Worm (Caenorhabditis elegans): ENCODE results near the gene fbxa-165.

Gene fbxa-165

ce11 chrII:1597101-1598088 lies 18.9 kb downstream of the fbxa-165 start, which contains the start of gene bath-46:
TSS of gene bath-46 (plus strand) at chrII:1597906.
- no peak for TF ChIP-seq nhr-19 (GFP tag; conservative IDR thresholded peaks at IDR 0.05)
- TF ChIP-seq fkh-10 (GFP tag; optimal IDR thresholded peaks at IDR 0.05), result no peak
- TF ChIP-seq elt-2 (tag; optimal IDR thresholded peaks at IDR 0.05), result peak; percentile 67
- TF ChIP-seq efl-3 (GFP tag; optimal IDR thresholded peaks at IDR 0.05), result no peak
- TF ChIP-seq lir-3 (tag; optimal IDR thresholded peaks at IDR 0.05; ENCODE audit: poor library complexity), result no peak

- TF ChIP-seq lin-13 (GFP tag; optimal IDR thresholded peaks at IDR 0.05) (no peak), nhr-28 (tag; optimal IDR thresholded peaks at IDR 0.05) (no peak), rnt-1 (tag; optimal IDR thresholded peaks at IDR 0.05) (no peak), hlh-17 (GFP tag; optimal IDR thresholded peaks at IDR 0.05; ENCODE audit: borderline replicate concordance) (no peak), fos-1 (tag; optimal IDR thresholded peaks at IDR 0.05) (no peak), mep-1 (tag; optimal IDR thresholded peaks at IDR 0.05) (no peak), pqm-1 (tag; optimal IDR thresholded peaks at IDR 0.05) (no peak), alr-1 (tag; optimal IDR thresholded peaks at IDR 0.05; ENCODE audit: borderline replicate concordance) (no peak), mef-2 (tag; optimal IDR thresholded peaks at IDR 0.05) (no peak), nhr-237 (tag; optimal IDR thresholded peaks at IDR 0.05) (no peak), vab-15 (tag; optimal IDR thresholded peaks at IDR 0.05) (no peak), nhr-71 (tag; optimal IDR thresholded peaks at IDR 0.05) (no peak), nhr-76 (tag; optimal IDR thresholded peaks at IDR 0.05) (no peak), grh-1 (GFP tag; IDR thresholded peaks at IDR 0.05) (no peak), unc-62 (GFP tag; optimal IDR thresholded peaks at IDR 0.05) (no peak), lin-39 (tag; optimal IDR thresholded peaks at IDR 0.05) (no peak)
Observed at ce11 chrII:1595137-1595536, 21.1 kb downstream of the fbxa-165 start, which contains the start of gene clec-20. TSS of gene clec-20 (minus strand) at chrII:1595237.

- TF ChIP-seq aha-1 (tag; optimal IDR thresholded peaks at IDR 0.05) (no peak), fkh-4 (tag; optimal IDR thresholded peaks at IDR 0.05; ENCODE audit: borderline replicate concordance) (no peak), tbx-2 (tag; optimal IDR thresholded peaks at IDR 0.05) (no peak), unc-98 (GFP tag; IDR thresholded peaks at IDR 0.05) (no peak)
Observed at ce11 chrII:1589845-1590244, 26.4 kb downstream of the fbxa-165 start, which contains the start of gene T07H3.7. TSS of gene T07H3.7 (minus strand) at chrII:1589945.

DNA sequence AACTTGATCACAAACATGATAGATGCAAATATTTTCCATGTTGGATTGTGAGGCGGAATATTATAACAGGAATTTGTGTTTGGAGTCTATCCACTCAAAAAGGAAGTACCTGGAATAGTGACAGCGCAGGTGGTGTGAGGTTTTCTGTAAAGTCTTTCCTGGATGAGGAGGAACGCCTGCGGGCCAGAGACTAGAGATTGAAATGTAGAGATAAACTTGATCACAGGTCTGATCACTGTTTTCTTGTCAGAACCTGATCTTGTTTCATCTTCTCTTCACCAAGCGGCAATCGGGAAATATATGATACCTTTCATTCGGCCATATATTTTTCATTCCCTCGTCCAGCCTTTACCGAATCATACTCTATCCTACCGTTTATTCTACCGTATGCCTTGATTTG lies 30.0 kb downstream of the fbxa-165 start, which contains the start of gene T07H3.8:
Gene T07H3.8, plus strand, starts transcription at position 301 of the 400 bp plus-strand sequence.
- TF ChIP-seq hlh-17 (GFP tag; optimal IDR thresholded peaks at IDR 0.05; ENCODE audit: borderline replicate concordance) (no peak), lin-15B (tag; optimal IDR thresholded peaks at IDR 0.05) (no peak), tlp-1 (tag; optimal IDR thresholded peaks at IDR 0.05) (no peak), unc-86 (tag; optimal IDR thresholded peaks at IDR 0.05) (no peak), dpl-1 (GFP tag; optimal IDR thresholded peaks at IDR 0.05) (no peak), nhr-90 (tag; optimal IDR thresholded peaks at IDR 0.05; ENCODE audit: poor library complexity) (no peak), tbx-2 (tag; optimal IDR thresholded peaks at IDR 0.05) (no peak), mef-2 (tag; optimal IDR thresholded peaks at IDR 0.05) (no peak), nhr-77 (tag; optimal IDR thresholded peaks at IDR 0.05) (no peak), ceh-90 (tag; optimal IDR thresholded peaks at IDR 0.05) (no peak)

ce11 chrII:1584140-1584539 lies 32.1 kb downstream of the fbxa-165 start, which contains the start of gene clec-21:
TSS of gene clec-21 (minus strand) at chrII:1584240.
- TF ChIP-seq ama-1 (optimal IDR thresholded peaks at IDR 0.05), result no peak
- TF ChIP-seq nhr-85 (tag), result no peak
- TF ChIP-seq fos-1 (tag; optimal IDR thresholded peaks at IDR 0.05), result no peak
- TF ChIP-seq egl-27 (tag; optimal IDR thresholded peaks at IDR 0.05), result no peak
- TF ChIP-seq lin-13 (GFP tag; optimal IDR thresholded peaks at IDR 0.05), result no peak
- no peak for TF ChIP-seq nhr-77 (tag; optimal IDR thresholded peaks at IDR 0.05)
- TF ChIP-seq unc-86 (tag; optimal IDR thresholded peaks at IDR 0.05), result no peak
- TF ChIP-seq unc-130 (tag; optimal IDR thresholded peaks at IDR 0.05), result no peak
- no peak for TF ChIP-seq swsn-7 (tag; optimal IDR thresholded peaks at IDR 0.05)
- TF ChIP-seq irx-1 (tag; optimal IDR thresholded peaks at IDR 0.05), result no peak
- TF ChIP-seq lsy-2 (tag; optimal IDR thresholded peaks at IDR 0.05), result no peak
- no peak for TF ChIP-seq tlp-1 (tag; optimal IDR thresholded peaks at IDR 0.05)
- TF ChIP-seq grh-1 (GFP tag; IDR thresholded peaks at IDR 0.05), result no peak
- no peak for TF ChIP-seq ces-1 (GFP tag; optimal IDR thresholded peaks at IDR 0.05)
